Worm (Caenorhabditis elegans) whole organism, midembryonic: ENCODE results near the gene F18E9.3.

Experiments used
- flt-1 ChIP-seq: fragments of 200-800 bp; sonication (Bioruptor generic); IDR thresholded peaks from 2 replicates; pipeline ENCODE4 v1.3.6; 2022; ENCODE audit warnings: missing genetic modification characterization, missing compliant biosample characterization
- med-1 ChIP-seq: sonication (generic microtip); optimal IDR thresholded peaks from 2 replicates; lab custom pipeline; 2017; ENCODE audit warnings: missing genetic modification characterization, mild to moderate bottlenecking, missing compliant biosample characterization, antibody characterized with exemption, missing genetic modification reagents; ENCODE audit not compliant: insufficient read depth

ce11 chrX:8581447-8581846, 4.5 kb upstream of the F18E9.3 start, which contains the start of gene F18E9.8:
- TF ChIP-seq flt-1 (no peak), med-1 (GFP tag; lab: Kevin White, UChicago) (no peak)
